Worm (Caenorhabditis elegans) whole organism, dauer: Measurements from ENCODE around the gene dlc-1.

Experiments used
- unc-62 ChIP-seq: sonication (generic microtip); optimal IDR thresholded peaks from 2 replicates; lab custom pipeline; 2017; ENCODE audit warnings: missing biosample characterization, missing genetic modification reagents, missing genetic modification characterization

The dlc-1 gene

DNA sequence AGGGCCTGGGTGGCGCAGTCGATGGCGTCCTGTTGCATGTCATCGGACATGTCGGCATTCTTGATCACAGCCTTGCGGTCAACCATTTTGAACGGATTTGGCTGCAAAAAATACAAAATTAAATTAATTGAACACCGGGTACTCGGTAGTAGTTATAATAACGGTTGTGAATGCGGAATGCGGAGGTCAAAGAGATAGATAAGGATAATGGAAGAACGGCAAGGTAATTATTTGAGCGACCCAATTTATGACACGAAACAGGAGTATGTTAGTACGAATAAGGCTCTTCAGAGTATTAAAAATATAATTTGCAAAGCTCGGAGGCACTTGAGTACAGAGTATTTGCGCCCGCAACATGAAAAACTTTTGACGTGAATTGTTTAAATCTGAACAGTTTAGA, at the start of gene dlc-1:
Gene dlc-1, minus strand, starts transcription at position 101 of the 400 bp plus-strand sequence.
- no peak for TF ChIP-seq unc-62 (GFP tag; lab: Kevin White, UChicago)

DNA sequence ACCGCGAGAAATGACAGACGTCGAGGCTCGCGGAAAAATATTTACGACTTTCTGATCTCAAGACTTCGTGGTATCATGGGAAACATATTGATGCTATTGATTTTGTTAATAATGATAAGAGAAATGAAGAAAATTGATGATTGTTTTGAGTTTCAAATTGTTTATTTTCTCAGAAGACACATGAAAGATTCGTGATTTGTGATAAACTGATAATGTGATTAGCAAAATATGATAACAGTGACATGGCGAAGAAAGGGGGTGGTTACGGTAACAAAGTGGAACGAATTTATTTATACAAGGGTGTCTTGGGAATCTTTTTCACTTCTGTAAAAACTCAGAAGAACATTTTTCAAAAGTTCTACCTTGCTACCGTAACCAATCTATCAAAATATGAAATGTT, 45.7 kb upstream of the dlc-1 start:
- TF ChIP-seq unc-62 (GFP tag; lab: Kevin White, UChicago), result no peak

- TF ChIP-seq unc-62 (GFP tag; lab: Kevin White, UChicago), result no peak
These were observed 44.7 kb upstream of the dlc-1 start for ce11 chrIII:6508327-6508726.

DNA sequence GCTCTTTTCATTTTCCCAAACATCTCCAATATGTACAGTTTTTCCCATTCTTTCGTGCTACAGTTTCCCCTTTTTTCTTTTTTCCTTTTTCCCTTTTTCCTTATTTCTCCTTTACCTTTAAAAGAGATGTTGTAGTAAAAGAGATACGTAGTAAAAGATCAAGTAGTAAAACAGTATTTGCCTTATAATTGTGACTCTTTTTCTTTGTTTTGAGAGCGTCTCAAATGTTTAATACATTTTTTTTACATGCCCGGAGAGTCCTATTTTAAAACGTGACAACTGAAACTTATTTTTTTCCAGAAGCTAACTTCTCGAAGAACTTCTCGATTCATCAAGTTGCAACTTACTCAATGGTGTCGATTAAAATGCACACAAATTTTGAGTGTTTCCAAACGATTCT, 44.3 kb upstream of the dlc-1 start, which contains the start of gene F23F12.12:
Gene F23F12.12, plus strand, starts transcription at position 301 of the 400 bp plus-strand sequence.
- no peak for TF ChIP-seq unc-62 (GFP tag; lab: Kevin White, UChicago)

DNA sequence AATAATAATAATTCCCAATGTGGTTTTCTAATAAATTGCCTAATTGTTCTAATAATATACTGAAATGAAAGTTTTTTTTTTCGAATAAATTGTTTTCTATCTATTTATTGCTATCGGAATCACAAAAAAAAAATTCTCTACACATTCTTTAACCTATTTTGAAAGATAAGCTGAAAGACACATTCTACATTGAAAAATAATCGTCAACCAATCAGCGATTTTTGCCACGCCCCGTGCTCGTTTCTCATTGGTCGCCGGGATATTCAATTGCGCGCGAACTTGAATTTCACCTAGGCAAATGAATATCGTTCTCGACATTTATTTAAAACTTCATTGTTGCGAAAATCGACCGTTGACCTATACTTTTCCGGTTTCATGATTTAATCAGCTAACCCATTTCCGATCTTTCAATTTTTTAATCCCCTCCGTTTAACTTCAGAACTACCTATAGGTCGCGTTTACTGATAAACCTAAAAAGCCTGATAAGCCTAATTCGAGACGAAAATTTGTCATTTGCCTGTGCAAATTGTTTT, 36.5 kb upstream of the dlc-1 start, which contains the start of gene F23F12.3:
Gene F23F12.3, plus strand, starts transcription at position 483 of the 533 bp plus-strand sequence.
- TF ChIP-seq unc-62 (GFP tag; lab: Kevin White, UChicago), result no peak

- no peak for TF ChIP-seq unc-62 (GFP tag; lab: Kevin White, UChicago)
These were observed 35.5 kb upstream of the dlc-1 start for ce11 chrIII:6499102-6499501.

DNA sequence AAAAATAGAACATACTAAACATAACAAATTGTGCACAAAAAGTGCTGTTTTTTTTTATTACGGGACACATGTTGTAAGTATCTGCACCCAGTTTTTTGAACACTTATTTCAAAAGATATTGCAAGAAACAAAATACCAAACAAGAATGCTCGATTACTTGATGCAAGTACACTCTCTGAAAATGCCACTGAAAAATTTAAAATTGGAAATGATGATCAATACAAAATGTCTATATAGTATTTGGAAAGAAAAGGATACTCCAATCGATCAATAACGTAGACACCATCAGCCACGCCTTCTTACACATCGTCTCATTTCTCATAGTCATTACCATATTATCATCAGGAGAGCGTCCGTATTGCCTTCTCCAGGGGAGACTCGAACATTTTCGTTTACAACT, 34.6 kb upstream of the dlc-1 start, which contains the start of gene sdz-15:
Gene sdz-15, plus strand, starts transcription at position 301 of the 400 bp plus-strand sequence.
- TF ChIP-seq unc-62 (GFP tag; lab: Kevin White, UChicago), result no peak

DNA sequence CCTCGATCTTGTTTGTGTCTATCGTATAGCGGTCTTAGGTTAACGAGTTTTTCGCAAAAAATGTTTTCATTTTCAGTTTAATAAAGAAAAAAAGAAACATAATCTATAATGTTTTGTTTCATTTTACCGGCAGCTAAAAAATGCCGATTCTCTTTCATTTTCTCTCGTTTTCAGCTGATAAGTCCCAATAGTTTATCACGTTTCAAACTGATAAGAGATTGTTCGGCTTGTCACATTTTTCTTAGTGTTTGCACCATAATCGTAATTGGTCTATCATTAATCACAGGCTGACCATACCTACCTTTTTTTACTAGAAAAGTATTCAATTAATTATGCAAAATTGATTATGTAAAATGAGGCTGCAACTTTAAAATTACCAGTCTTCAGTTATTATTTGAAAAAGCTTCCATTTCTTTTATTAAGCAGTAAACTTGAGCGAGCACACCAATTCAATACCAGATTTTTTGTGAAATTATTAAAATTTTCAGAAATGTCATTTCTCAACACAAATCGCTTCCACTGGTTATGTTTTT, 31.7 kb upstream of the dlc-1 start, which contains the start of gene F23F12.13:
Gene F23F12.13, plus strand, starts transcription at position 483 of the 533 bp plus-strand sequence.
- no peak for TF ChIP-seq unc-62 (GFP tag; lab: Kevin White, UChicago)

- no peak for TF ChIP-seq unc-62 (GFP tag; lab: Kevin White, UChicago)
These were observed 29.2 kb upstream of the dlc-1 start, which contains the start of gene srb-11 for ce11 chrIII:6492807-6493206. Gene srb-11 (minus strand): TSS chrIII:6492907.

- TF ChIP-seq unc-62 (GFP tag; lab: Kevin White, UChicago), result no peak
These were observed 27.4 kb upstream of the dlc-1 start for ce11 chrIII:6490989-6491388.

DNA sequence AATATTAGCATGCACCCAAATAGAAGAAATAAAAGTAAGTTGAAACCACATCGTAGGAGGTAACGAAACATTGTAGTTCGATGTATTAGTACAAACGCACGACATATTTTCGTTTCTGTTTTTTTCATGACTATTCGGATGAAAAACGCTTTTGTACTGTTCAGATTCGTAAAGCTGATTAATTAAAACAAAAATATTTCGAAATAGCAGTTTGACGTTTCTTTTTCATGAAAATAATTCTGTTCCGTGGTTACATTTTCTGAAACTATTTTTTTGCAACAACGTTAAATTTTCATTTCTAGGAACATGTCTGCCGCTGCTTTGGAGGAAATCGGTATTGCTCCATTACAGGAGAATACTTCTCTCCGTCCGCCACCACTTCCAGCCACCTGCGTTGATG, 25.9 kb upstream of the dlc-1 start, which contains the start of gene rpt-3:
Gene rpt-3, plus strand, starts transcription at position 301 of the 400 bp plus-strand sequence.
- TF ChIP-seq unc-62 (GFP tag; lab: Kevin White, UChicago), result no peak

ce11 chrIII:6488916-6489315, 25.3 kb upstream of the dlc-1 start:
- TF ChIP-seq unc-62 (GFP tag; lab: Kevin White, UChicago), result no peak

ce11 chrIII:6482918-6483317, 19.3 kb upstream of the dlc-1 start, which contains the start of gene chtb-2:
Gene chtb-2 (plus strand): TSS chrIII:6483218.
- no peak for TF ChIP-seq unc-62 (GFP tag; lab: Kevin White, UChicago)

ce11 chrIII:6479439-6479838, 15.9 kb upstream of the dlc-1 start:
- TF ChIP-seq unc-62 (GFP tag; lab: Kevin White, UChicago), result no peak

DNA sequence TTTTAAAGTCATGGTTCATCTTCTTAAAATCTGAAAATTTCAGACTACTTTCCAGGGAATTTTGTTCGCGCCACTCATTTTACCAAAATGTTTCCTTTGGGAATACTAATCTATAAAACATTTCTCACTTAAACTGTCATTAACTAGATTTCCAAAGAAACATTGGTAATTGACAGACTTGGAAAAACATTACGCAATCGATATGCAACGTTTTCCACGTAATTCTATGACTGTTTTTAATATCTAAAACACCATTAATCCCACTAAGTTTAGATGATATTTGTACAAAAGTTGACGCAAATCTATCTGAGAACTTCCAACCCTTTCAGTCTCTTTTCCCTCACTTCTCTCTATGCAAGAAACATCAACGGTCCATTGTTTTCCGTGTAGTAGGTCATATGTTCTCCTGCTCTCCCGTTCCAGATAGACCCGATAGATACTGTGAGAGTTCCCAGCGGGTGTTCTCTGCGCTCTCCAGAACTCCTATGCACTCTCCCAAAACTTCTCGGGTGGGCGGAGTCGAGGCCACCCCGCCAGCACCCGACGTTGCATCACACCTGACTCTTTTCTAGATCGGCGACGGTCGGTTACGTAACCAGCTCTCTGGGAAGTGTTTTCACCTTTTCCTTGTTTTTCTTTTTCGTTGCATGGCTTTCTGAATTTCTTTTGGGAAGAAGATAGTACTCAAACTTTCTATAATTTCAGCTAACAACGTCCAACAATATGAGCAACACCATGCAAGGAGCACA, 14.9 kb upstream of the dlc-1 start, which contains the start of gene zip-8:
Gene zip-8, plus strand, starts transcription at position 700 of the 749 bp plus-strand sequence.
- TF ChIP-seq unc-62 (GFP tag; lab: Kevin White, UChicago), result no peak

- no peak for TF ChIP-seq unc-62 (GFP tag; lab: Kevin White, UChicago)
These were observed 12.8 kb upstream of the dlc-1 start for ce11 chrIII:6476380-6476779.
